Fruit fly (Drosophila melanogaster) S2 (cell line): ENCODE results near the gene nxf4.

Experiments used
- CG8478 ChIP-seq: fragments of >200 bp; optimal IDR thresholded peaks from 2 replicates; lab custom pipeline; 2018
- CTCF ChIP-seq, 2 experiments: fragments of >200 bp; optimal IDR thresholded peaks; 2 replicates each; lab custom pipeline; 2018

DNA sequence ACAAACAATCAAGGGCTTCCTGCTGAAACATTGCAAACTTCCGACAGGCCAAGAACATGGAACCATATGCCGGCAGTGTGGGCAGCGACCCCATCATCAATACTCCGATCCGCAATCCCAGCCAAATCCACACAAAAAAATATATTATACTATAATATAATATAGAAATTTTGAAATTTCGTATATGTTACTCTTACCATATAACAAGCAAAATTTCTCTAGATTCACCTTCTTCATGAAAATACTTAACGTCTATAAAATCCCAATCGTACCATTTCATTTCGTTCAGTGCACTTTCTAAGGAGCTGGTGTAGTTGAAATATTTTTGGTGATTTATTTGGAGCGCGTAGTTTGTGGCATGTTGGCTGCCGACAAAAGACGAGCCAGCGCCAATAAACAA is 11.9 kb upstream of the nxf4 start:
- no peak for TF ChIP-seq CG8478 (lab: Kevin White, UChicago)
- TF ChIP-seq CTCF (optimal IDR thresholded peaks at IDR 0.05; lab: Kevin White, UChicago), result no peak
